Worm (Caenorhabditis elegans): Measurements from ENCODE around the gene gipc-1.

gipc-1 gene

DNA sequence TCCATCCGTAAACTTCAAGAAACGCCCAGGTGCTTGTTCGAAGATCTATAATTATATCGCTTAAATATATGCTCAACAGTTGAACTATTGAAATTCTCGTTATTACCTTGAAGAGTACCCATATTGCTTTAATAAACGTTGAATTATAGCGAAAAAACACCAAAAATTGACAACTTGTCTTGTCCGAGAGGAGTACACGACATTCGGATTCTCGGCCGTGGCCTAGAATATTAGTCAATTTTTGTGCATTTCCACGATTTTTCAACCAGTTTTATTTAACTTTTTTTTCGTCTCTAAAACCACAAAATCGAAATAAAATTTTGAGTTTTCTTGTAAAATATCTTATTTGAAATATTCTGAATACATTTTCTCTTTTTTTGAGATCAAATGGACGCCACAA, 41.7 kb downstream of the gipc-1 start, which contains the start of the genes F26F4.9 and cee-1:
F26F4.9 (minus strand) TSS at position 205 of the 400 bp plus-strand sequence.
cee-1 (plus strand) TSS at position 383 of the 400 bp plus-strand sequence.
- TF ChIP-seq snpc-4 (tag; optimal IDR thresholded peaks at IDR 0.05) (peak; percentile 53), lsy-12 (tag; optimal IDR thresholded peaks at IDR 0.05) (no peak), nhr-77 (tag; optimal IDR thresholded peaks at IDR 0.05) (no peak), nhr-43 (tag; optimal IDR thresholded peaks at IDR 0.05; ENCODE audit: poor library complexity, severe bottlenecking) (peak; percentile 90), elt-3 (tag; optimal IDR thresholded peaks at IDR 0.05) (no peak), pha-4 (tag; optimal IDR thresholded peaks at IDR 0.05) (peak; percentile 71), nhr-23 (tag; optimal IDR thresholded peaks at IDR 0.05) (peak; percentile 48), nhr-12 (tag; optimal IDR thresholded peaks at IDR 0.05) (no peak), pqm-1 (tag; optimal IDR thresholded peaks at IDR 0.05) (peak; percentile 43), elt-2 (tag; optimal IDR thresholded peaks at IDR 0.05) (peak; percentile 6), jun-1 (tag; optimal IDR thresholded peaks at IDR 0.05) (peak; percentile 22), nfya-1 (tag; optimal IDR thresholded peaks at IDR 0.05; ENCODE audit: insufficient read depth) (peak; percentile 65), lin-15B (tag; optimal IDR thresholded peaks at IDR 0.05) (peak; percentile 80), hmg-11 (tag; optimal IDR thresholded peaks at IDR 0.05) (peak; percentile 33)

- TF ChIP-seq zag-1 (tag; optimal IDR thresholded peaks at IDR 0.05) (no peak), pha-4 (tag; optimal IDR thresholded peaks at IDR 0.05) (no peak), elt-2 (tag; optimal IDR thresholded peaks at IDR 0.05) (no peak), nhr-77 (tag; optimal IDR thresholded peaks at IDR 0.05) (no peak), ztf-11 (tag; optimal IDR thresholded peaks at IDR 0.05) (no peak), sea-2 (GFP tag; optimal IDR thresholded peaks at IDR 0.05) (no peak), nhr-28 (tag; optimal IDR thresholded peaks at IDR 0.05) (no peak), nfya-1 (tag; optimal IDR thresholded peaks at IDR 0.05; ENCODE audit: insufficient read depth) (no peak), ceh-28 (tag; optimal IDR thresholded peaks at IDR 0.05) (no peak), eor-1 (tag; optimal IDR thresholded peaks at IDR 0.05) (no peak), nhr-43 (tag; optimal IDR thresholded peaks at IDR 0.05; ENCODE audit: poor library complexity, severe bottlenecking) (no peak), ceh-16 (tag; optimal IDR thresholded peaks at IDR 0.05) (no peak)
Measured at ce11 chrIII:4913736-4914135, 43.2 kb downstream of the gipc-1 start.

ce11 chrIII:4917077-4917476, 46.5 kb downstream of the gipc-1 start, which contains the start of gene rars-1:
rars-1 (minus strand) TSS chrIII:4917177.
- TF ChIP-seq snpc-4 (tag; optimal IDR thresholded peaks at IDR 0.05) (no peak), mdl-1 (tag; optimal IDR thresholded peaks at IDR 0.05) (no peak), ceh-28 (tag; optimal IDR thresholded peaks at IDR 0.05) (no peak), lin-39 (tag; optimal IDR thresholded peaks at IDR 0.05) (no peak), tbx-2 (tag; optimal IDR thresholded peaks at IDR 0.05) (no peak), zag-1 (tag; optimal IDR thresholded peaks at IDR 0.05) (no peak), skn-1 (tag; optimal IDR thresholded peaks at IDR 0.05) (no peak), pqm-1 (tag; optimal IDR thresholded peaks at IDR 0.05) (no peak), egl-27 (tag; optimal IDR thresholded peaks at IDR 0.05) (no peak), sea-2 (GFP tag; optimal IDR thresholded peaks at IDR 0.05) (no peak), elt-1 (tag; optimal IDR thresholded peaks at IDR 0.05) (no peak), fkh-2 (tag; optimal IDR thresholded peaks at IDR 0.05) (no peak), unc-39 (tag; optimal IDR thresholded peaks at IDR 0.05) (no peak), ceh-16 (tag; optimal IDR thresholded peaks at IDR 0.05) (no peak)

ce11 chrIII:4917960-4918712, 47.6 kb downstream of the gipc-1 start, which contains the start of gene rpb-8:
rpb-8 (minus strand) TSS chrIII:4918008.
- no peak for TF ChIP-seq daf-12 (tag; optimal IDR thresholded peaks at IDR 0.05)
- TF ChIP-seq R02D3.7 (tag; optimal IDR thresholded peaks at IDR 0.05) = no peak
- TF ChIP-seq lin-15B (tag; optimal IDR thresholded peaks at IDR 0.05) = peak; percentile 71
- no peak for TF ChIP-seq fkh-10 (GFP tag; optimal IDR thresholded peaks at IDR 0.05)
- TF ChIP-seq fkh-2 (tag; optimal IDR thresholded peaks at IDR 0.05) = no peak
- peak; percentile 61 for TF ChIP-seq lin-39 (tag; optimal IDR thresholded peaks at IDR 0.05)
- TF ChIP-seq nhr-77 (tag; optimal IDR thresholded peaks at IDR 0.05) = no peak
- no peak for TF ChIP-seq aly-2 (tag; optimal IDR thresholded peaks at IDR 0.05)
- TF ChIP-seq nhr-237 (tag; optimal IDR thresholded peaks at IDR 0.05) = no peak
- no peak for TF ChIP-seq tbx-2 (tag; optimal IDR thresholded peaks at IDR 0.05)
- peak; percentile 3 for TF ChIP-seq elt-2 (tag; optimal IDR thresholded peaks at IDR 0.05)
- TF ChIP-seq unc-39 (tag; optimal IDR thresholded peaks at IDR 0.05) = no peak
- TF ChIP-seq nhr-23 (tag; optimal IDR thresholded peaks at IDR 0.05) = peak; percentile 66
- TF ChIP-seq hmg-11 (tag; optimal IDR thresholded peaks at IDR 0.05) = no peak
- no peak for TF ChIP-seq elt-3 (tag; optimal IDR thresholded peaks at IDR 0.05)
- no peak for TF ChIP-seq pqm-1 (tag; optimal IDR thresholded peaks at IDR 0.05)
- TF ChIP-seq egl-5 (tag; optimal IDR thresholded peaks at IDR 0.05) = peak; percentile 57
- TF ChIP-seq nhr-43 (tag; optimal IDR thresholded peaks at IDR 0.05; ENCODE audit: poor library complexity, severe bottlenecking) = no peak
- TF ChIP-seq nhr-28 (tag; optimal IDR thresholded peaks at IDR 0.05) = no peak
- TF ChIP-seq nfya-1 (tag; optimal IDR thresholded peaks at IDR 0.05; ENCODE audit: insufficient read depth) = peak; percentile 72
- no peak for TF ChIP-seq ceh-9 (tag; optimal IDR thresholded peaks at IDR 0.05)
- no peak for TF ChIP-seq unc-62 (GFP tag; optimal IDR thresholded peaks at IDR 0.05)
- no peak for TF ChIP-seq nhr-11 (tag; optimal IDR thresholded peaks at IDR 0.05)
- TF ChIP-seq snpc-4 (tag; optimal IDR thresholded peaks at IDR 0.05) = peak; percentile 37
- TF ChIP-seq ceh-16 (tag; optimal IDR thresholded peaks at IDR 0.05) = no peak
- TF ChIP-seq ceh-28 (tag; optimal IDR thresholded peaks at IDR 0.05) = no peak
- no peak for TF ChIP-seq mdl-1 (tag; optimal IDR thresholded peaks at IDR 0.05)
- TF ChIP-seq fos-1 (tag; optimal IDR thresholded peaks at IDR 0.05) = no peak
- peak; percentile 8 for TF ChIP-seq nhr-25 (tag; optimal IDR thresholded peaks at IDR 0.05)
- TF ChIP-seq ztf-11 (tag; optimal IDR thresholded peaks at IDR 0.05) = no peak
- no peak for TF ChIP-seq skn-1 (tag; optimal IDR thresholded peaks at IDR 0.05)
- TF ChIP-seq jun-1 (tag; optimal IDR thresholded peaks at IDR 0.05) = no peak
- TF ChIP-seq lsy-12 (tag; optimal IDR thresholded peaks at IDR 0.05) = no peak
- TF ChIP-seq nhr-67 (tag; optimal IDR thresholded peaks at IDR 0.05) = no peak
